Worm (Caenorhabditis elegans): Measurements from ENCODE around the gene F43C11.16.
A peak's percentile ranks its signal among the peaks of the same experiment; 100 is the strongest.

Gene F43C11.16

DNA sequence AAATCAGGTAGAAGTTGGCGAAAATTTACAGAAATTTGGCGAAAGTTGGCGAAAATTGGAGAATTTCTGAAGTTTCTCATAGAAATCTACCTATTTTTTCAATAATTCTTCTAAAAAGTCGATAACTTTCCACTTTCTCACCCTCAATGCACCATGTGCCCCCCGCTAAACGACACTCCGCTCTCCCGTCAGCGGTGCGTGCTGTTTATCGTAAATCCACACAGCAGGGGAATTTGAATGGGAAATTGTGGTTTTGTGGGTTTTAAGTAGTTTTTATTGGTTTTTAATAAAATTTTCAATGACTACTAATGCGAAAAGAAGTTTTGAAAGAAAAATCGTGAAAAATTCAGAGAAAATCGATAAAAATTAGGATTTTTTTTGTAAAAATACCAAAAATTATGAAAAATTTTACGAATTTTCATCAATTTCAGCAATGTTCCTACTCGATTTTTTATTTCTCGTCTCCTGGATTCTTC lies 17.8 kb downstream of the F43C11.16 start, which contains the start of gene F43C11.6 (continued):
- TF ChIP-seq lsy-2 (tag; optimal IDR thresholded peaks at IDR 0.05): peak; percentile 37 to 73
- TF ChIP-seq dsc-1 (tag; optimal IDR thresholded peaks at IDR 0.05): no peak
- TF ChIP-seq ceh-63 (GFP tag; optimal IDR thresholded peaks at IDR 0.05): no peak
- no peak for TF ChIP-seq tbx-2 (tag; optimal IDR thresholded peaks at IDR 0.05)
- no peak for TF ChIP-seq nhr-71 (tag; optimal IDR thresholded peaks at IDR 0.05)
- no peak for TF ChIP-seq zip-4 (GFP tag; optimal IDR thresholded peaks at IDR 0.05)
- TF ChIP-seq hpl-2 (GFP tag; optimal IDR thresholded peaks at IDR 0.05): no peak
- no peak for TF ChIP-seq nhr-47 (tag; optimal IDR thresholded peaks at IDR 0.05)
- no peak for TF ChIP-seq sptf-1 (tag; optimal IDR thresholded peaks at IDR 0.05)
- no peak for TF ChIP-seq unc-86 (tag; optimal IDR thresholded peaks at IDR 0.05)
- no peak for TF ChIP-seq alr-1 (tag; optimal IDR thresholded peaks at IDR 0.05; ENCODE audit: borderline replicate concordance)
- no peak for TF ChIP-seq ama-1 (optimal IDR thresholded peaks at IDR 0.05)
- TF ChIP-seq sox-4 (tag; optimal IDR thresholded peaks at IDR 0.05): no peak
- no peak for TF ChIP-seq elt-3 (tag; optimal IDR thresholded peaks at IDR 0.05)
- TF ChIP-seq snu-23 (GFP tag; optimal IDR thresholded peaks at IDR 0.05): no peak
- TF ChIP-seq efl-1 (optimal IDR thresholded peaks at IDR 0.05): peak; percentile 55 to 63
- TF ChIP-seq efl-1 (GFP tag; optimal IDR thresholded peaks at IDR 0.05 in 1 of 2): peak; percentile 58 to 95
- no peak for TF ChIP-seq ces-1 (GFP tag; optimal IDR thresholded peaks at IDR 0.05)
- no peak for TF ChIP-seq Y116A8C.19 (tag; optimal IDR thresholded peaks at IDR 0.05; ENCODE audit: borderline replicate concordance)
- no peak for TF ChIP-seq nhr-19 (GFP tag; conservative IDR thresholded peaks at IDR 0.05)
- TF ChIP-seq lin-13 (GFP tag; optimal IDR thresholded peaks at IDR 0.05): peak; percentile 25
- no peak for TF ChIP-seq fkh-8 (tag; optimal IDR thresholded peaks at IDR 0.05)
- TF ChIP-seq unc-98 (GFP tag; IDR thresholded peaks at IDR 0.05): no peak
- TF ChIP-seq ceh-82 (tag; optimal IDR thresholded peaks at IDR 0.05): peak in 2 of 3 experiments; percentile 8 to 54
- no peak for TF ChIP-seq sup-37 (GFP tag; optimal IDR thresholded peaks at IDR 0.05)
- peak; percentile 7 for TF ChIP-seq swsn-7 (tag; optimal IDR thresholded peaks at IDR 0.05)
- TF ChIP-seq F16B12.6 (tag; optimal IDR thresholded peaks at IDR 0.05): peak; percentile 48
- no peak for TF ChIP-seq mef-2 (tag; optimal IDR thresholded peaks at IDR 0.05)
- TF ChIP-seq nhr-28 (tag; optimal IDR thresholded peaks at IDR 0.05): no peak
- peak; percentile 27 for TF ChIP-seq lin-15B (tag; optimal IDR thresholded peaks at IDR 0.05)
- no peak for TF ChIP-seq tlp-1 (tag; optimal IDR thresholded peaks at IDR 0.05)
- no peak for TF ChIP-seq jun-1 (tag; optimal IDR thresholded peaks at IDR 0.05)
- peak; percentile 8 for TF ChIP-seq xbp-1 (tag; optimal IDR thresholded peaks at IDR 0.05)
- TF ChIP-seq efl-3 (GFP tag; optimal IDR thresholded peaks at IDR 0.05): no peak
- peak; percentile 81 for TF ChIP-seq rnt-1 (tag; optimal IDR thresholded peaks at IDR 0.05)
- no peak for TF ChIP-seq ceh-88 (GFP tag; IDR thresholded peaks at IDR 0.05)
- TF ChIP-seq nhr-84 (tag; optimal IDR thresholded peaks at IDR 0.05): no peak
- TF ChIP-seq pag-3 (tag; optimal IDR thresholded peaks at IDR 0.05; ENCODE audit: borderline replicate concordance, insufficient read depth): no peak
- no peak for TF ChIP-seq C04F5.9 (tag; optimal IDR thresholded peaks at IDR 0.05)
- TF ChIP-seq skn-1 (tag; optimal IDR thresholded peaks at IDR 0.05): peak; percentile 23
- TF ChIP-seq fkh-4 (tag; optimal IDR thresholded peaks at IDR 0.05; ENCODE audit: borderline replicate concordance): no peak
- TF ChIP-seq nhr-77 (tag; optimal IDR thresholded peaks at IDR 0.05): no peak
- TF ChIP-seq mab-9 (GFP tag; IDR thresholded peaks at IDR 0.05): no peak
- TF ChIP-seq nhr-20 (tag; optimal IDR thresholded peaks at IDR 0.05): peak; percentile 1
- no peak for TF ChIP-seq mep-1 (tag; optimal IDR thresholded peaks at IDR 0.05)

DNA sequence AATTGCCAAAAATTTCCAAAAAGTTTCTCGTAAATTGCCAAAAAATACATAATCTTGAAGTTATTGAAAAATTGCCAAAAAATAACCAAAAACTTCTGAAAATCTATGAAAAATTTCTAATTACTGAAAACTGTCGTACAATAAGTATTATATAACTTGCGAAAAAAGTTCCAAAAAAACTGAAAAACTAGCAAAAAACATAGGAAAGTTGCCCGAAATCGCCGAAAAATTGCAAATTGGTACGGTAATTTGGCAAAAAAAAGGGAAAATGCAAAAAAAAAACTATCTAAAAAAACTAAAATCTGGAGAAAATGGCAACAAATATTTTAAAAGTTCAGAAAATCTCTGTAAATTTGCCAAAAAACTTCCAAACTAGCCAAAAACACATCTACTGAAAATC lies 18.4 kb downstream of the F43C11.16 start, which contains the start of gene enri-1:
Gene enri-1, minus strand, starts transcription at position 101 of the 400 bp plus-strand sequence.
- no peak for TF ChIP-seq lin-39 (tag; optimal IDR thresholded peaks at IDR 0.05)
- no peak for TF ChIP-seq dpl-1 (GFP tag; optimal IDR thresholded peaks at IDR 0.05)
- no peak for TF ChIP-seq F16B12.6 (tag; optimal IDR thresholded peaks at IDR 0.05)
- TF ChIP-seq skn-1 (tag; optimal IDR thresholded peaks at IDR 0.05): no peak
- TF ChIP-seq unc-130 (tag; optimal IDR thresholded peaks at IDR 0.05): no peak
- TF ChIP-seq unc-86 (tag; optimal IDR thresholded peaks at IDR 0.05): no peak
- TF ChIP-seq ceh-88 (GFP tag; IDR thresholded peaks at IDR 0.05): no peak
- no peak for TF ChIP-seq hpl-2 (GFP tag; optimal IDR thresholded peaks at IDR 0.05)
- no peak for TF ChIP-seq fkh-4 (tag; optimal IDR thresholded peaks at IDR 0.05; ENCODE audit: borderline replicate concordance)
- TF ChIP-seq tbx-2 (tag; optimal IDR thresholded peaks at IDR 0.05): no peak
